Worm (Caenorhabditis elegans) whole organism, L4 larva: ENCODE data around the gene fbxb-31.

ENCODE experiments used
- F44E2.7 ChIP-seq: fragments of 200-800 bp; sonication (Bioruptor generic); IDR thresholded peaks from 2 replicates; pipeline ENCODE4 v2.1.2; 2022; ENCODE audit warnings: missing genetic modification characterization, missing compliant biosample characterization
- R02D3.7 ChIP-seq: fragments of 150-350 bp; sonication (generic microtip); optimal IDR thresholded peaks from 3 replicates; lab custom pipeline; 2014; ENCODE audit warnings: missing biosample characterization, missing genetic modification characterization
- Y105C5A.15 ChIP-seq: fragments of 200-800 bp; sonication (Bioruptor generic); IDR thresholded peaks from 2 replicates; pipeline ENCODE4 v1.3.6; 2022; ENCODE audit warnings: missing genetic modification characterization, missing compliant biosample characterization
- Y48G9A.11 ChIP-seq: fragments of 200-800 bp; sonication (Bioruptor generic); IDR thresholded peaks from 2 replicates; pipeline ENCODE4 v1.3.6; 2022; ENCODE audit warnings: missing genetic modification reagents, missing genetic modification characterization, missing compliant biosample characterization
- aha-1 ChIP-seq: fragments of 150-350 bp; peaks from one replicate; lab custom pipeline; 2014; ENCODE audit warnings: missing biosample characterization, missing genetic modification characterization
- ceh-20 ChIP-seq: fragments of 200-800 bp; sonication (Bioruptor generic); IDR thresholded peaks from 2 replicates; pipeline ENCODE4 v1.3.6; 2022; ENCODE audit warnings: missing genetic modification reagents, missing genetic modification characterization, missing compliant biosample characterization
- ceh-28 ChIP-seq: fragments of 150-350 bp; optimal IDR thresholded peaks from 2 replicates; lab custom pipeline; 2014; ENCODE audit warnings: missing biosample characterization, missing genetic modification reagents, missing genetic modification characterization
- ceh-32 ChIP-seq: sonication (generic microtip); optimal IDR thresholded peaks from 2 replicates; lab custom pipeline; 2016; ENCODE audit warnings: mild to moderate bottlenecking, missing genetic modification characterization, missing compliant biosample characterization; ENCODE audit not compliant: poor library complexity
- ceh-44 ChIP-seq: fragments of 200-800 bp; sonication (Bioruptor generic); IDR thresholded peaks from 2 replicates; pipeline ENCODE4 v1.3.6; 2022; ENCODE audit warnings: missing genetic modification reagents, missing genetic modification characterization, missing compliant biosample characterization
- ceh-82 ChIP-seq: sonication (generic microtip); optimal IDR thresholded peaks from 2 replicates; lab custom pipeline; 2017; ENCODE audit warnings: missing biosample characterization, missing genetic modification characterization
- daf-16 ChIP-seq, 3 experiments: sonication (generic microtip); optimal IDR thresholded peaks; 2 replicates each; lab custom pipeline; 2016 to 2017; ENCODE audit warnings: missing genetic modification characterization in 3 of 3, missing genetic modification reagents in 3 of 3, mild to moderate bottlenecking in 2 of 3, missing compliant biosample characterization in 2 of 3, missing biosample characterization in 1 of 3, moderate library complexity in 1 of 3
- daf-19 ChIP-seq: fragments of 200-800 bp; sonication (Bioruptor generic); conservative IDR thresholded peaks from 2 replicates; pipeline ENCODE4 v1.3.6; 2022; ENCODE audit warnings: missing genetic modification characterization, missing compliant biosample characterization
- daf-8 ChIP-seq: fragments of 200-800 bp; sonication (Bioruptor generic); IDR thresholded peaks from 2 replicates; pipeline ENCODE4 v1.3.6; 2022; ENCODE audit warnings: missing genetic modification characterization, missing compliant biosample characterization
- dmd-9 ChIP-seq: fragments of 200-800 bp; sonication (Bioruptor generic); IDR thresholded peaks from 2 replicates; pipeline ENCODE4 v1.3.6; 2022; ENCODE audit warnings: missing genetic modification reagents, missing genetic modification characterization, missing compliant biosample characterization
- egl-27 ChIP-seq: sonication (generic microtip); optimal IDR thresholded peaks from 3 replicates; lab custom pipeline; 2017; ENCODE audit warnings: missing biosample characterization, missing genetic modification reagents, missing genetic modification characterization
- fkh-10 ChIP-seq: fragments of 150-350 bp; optimal IDR thresholded peaks from 2 replicates; lab custom pipeline; 2014; ENCODE audit warnings: missing biosample characterization, missing genetic modification reagents, missing genetic modification characterization
- gei-8 ChIP-seq: fragments of 200-800 bp; sonication (Bioruptor generic); optimal IDR thresholded peaks from 2 replicates; lab custom pipeline; 2018; ENCODE audit warnings: mild to moderate bottlenecking, missing genetic modification characterization, missing compliant biosample characterization
- hlh-30 ChIP-seq: sonication (generic microtip); optimal IDR thresholded peaks from 2 replicates; lab custom pipeline; 2017; ENCODE audit warnings: antibody characterized with exemption, mild to moderate bottlenecking, missing genetic modification characterization, missing compliant biosample characterization; ENCODE audit not compliant: insufficient read depth
- jun-1 ChIP-seq: fragments of 150-350 bp; optimal IDR thresholded peaks from 2 replicates; lab custom pipeline; 2014; ENCODE audit warnings: missing biosample characterization, missing genetic modification reagents, missing genetic modification characterization
- lin-15B ChIP-seq: fragments of 150-350 bp; sonication (generic microtip); optimal IDR thresholded peaks from 3 replicates; lab custom pipeline; 2014; ENCODE audit warnings: missing biosample characterization, missing genetic modification characterization
- lin-29 ChIP-seq: fragments of 200-800 bp; sonication (Bioruptor generic); IDR thresholded peaks from 2 replicates; pipeline ENCODE4 v1.3.6; 2022; ENCODE audit warnings: missing genetic modification reagents, missing genetic modification characterization, missing compliant biosample characterization
- lin-38 ChIP-seq: fragments of 200-800 bp; sonication (Bioruptor generic); IDR thresholded peaks from 2 replicates; pipeline ENCODE4 v1.3.6; 2022; ENCODE audit warnings: missing genetic modification reagents, missing genetic modification characterization, missing compliant biosample characterization
- lin-39 ChIP-seq: fragments of 150-350 bp; optimal IDR thresholded peaks from 2 replicates; lab custom pipeline; 2014; ENCODE audit warnings: missing biosample characterization, missing genetic modification reagents, missing genetic modification characterization
- lsy-2 ChIP-seq, 2 experiments: fragments of 150-350 bp in 1 of 2; sonication (generic microtip) in 1 of 2; optimal IDR thresholded peaks; 2 replicates each; lab custom pipeline; 2014 to 2017; ENCODE audit warnings: missing biosample characterization in 2 of 2, missing genetic modification characterization in 2 of 2
- madf-5 ChIP-seq, 2 experiments: fragments of 200-800 bp; sonication (Bioruptor generic); IDR thresholded peaks; 2 replicates each; pipeline ENCODE4 v1.3.6; 2022; ENCODE audit warnings: missing compliant biosample characterization in 2 of 2, missing genetic modification characterization in 2 of 2
- mxl-2 ChIP-seq: fragments of 200-800 bp; sonication (Bioruptor generic); conservative IDR thresholded peaks from 2 replicates; pipeline ENCODE4 v1.3.6; 2022; ENCODE audit warnings: missing genetic modification reagents, missing genetic modification characterization, missing compliant biosample characterization
- nhr-111 ChIP-seq: fragments of 200-800 bp; sonication (Bioruptor generic); optimal IDR thresholded peaks from 2 replicates; lab custom pipeline; 2018; ENCODE audit warnings: mild to moderate bottlenecking, missing genetic modification characterization, missing compliant biosample characterization
- nhr-42 ChIP-seq: fragments of 200-800 bp; sonication (Bioruptor generic); IDR thresholded peaks from 2 replicates; pipeline ENCODE4 v1.3.6; 2022; ENCODE audit warnings: missing genetic modification characterization, missing compliant biosample characterization
- nhr-48 ChIP-seq: sonication (generic microtip); optimal IDR thresholded peaks from 2 replicates; lab custom pipeline; 2016; ENCODE audit warnings: mild to moderate bottlenecking, missing genetic modification characterization, missing compliant biosample characterization
- nhr-76 ChIP-seq: fragments of 150-350 bp; optimal IDR thresholded peaks from 2 replicates; lab custom pipeline; 2014; ENCODE audit warnings: missing biosample characterization, missing genetic modification characterization
- pqm-1 ChIP-seq: sonication (generic microtip); optimal IDR thresholded peaks from 2 replicates; lab custom pipeline; 2017; ENCODE audit warnings: missing biosample characterization, missing genetic modification characterization
- snpc-1.2 ChIP-seq: fragments of 200-800 bp; sonication (Bioruptor generic); IDR thresholded peaks from 2 replicates; pipeline ENCODE4 v1.3.6; 2022; ENCODE audit warnings: missing genetic modification reagents, missing genetic modification characterization, missing compliant biosample characterization
- spr-1 ChIP-seq: sonication (generic microtip); optimal IDR thresholded peaks from 2 replicates; lab custom pipeline; 2016; ENCODE audit warnings: mild to moderate bottlenecking, missing genetic modification characterization, missing compliant biosample characterization
- tra-1 ChIP-seq: fragments of 200-800 bp; sonication (Bioruptor generic); IDR thresholded peaks from 2 replicates; pipeline ENCODE4 v1.3.6; 2022; ENCODE audit warnings: missing genetic modification reagents, missing genetic modification characterization, missing compliant biosample characterization
- zip-11 ChIP-seq: fragments of 200-800 bp; sonication (Bioruptor generic); IDR thresholded peaks from 2 replicates; pipeline ENCODE4 v1.3.6; 2022; ENCODE audit warnings: missing genetic modification characterization, missing compliant biosample characterization
- ztf-11 ChIP-seq: fragments of 150-350 bp; optimal IDR thresholded peaks from 2 replicates; lab custom pipeline; 2014; ENCODE audit warnings: missing biosample characterization, missing genetic modification characterization
- ztf-7 ChIP-seq: fragments of 150-350 bp; optimal IDR thresholded peaks from 2 replicates; lab custom pipeline; 2014; ENCODE audit warnings: missing biosample characterization, missing genetic modification characterization

The fbxb-31 gene

ce11 chrII:3670956-3671355 is 31.8 kb upstream of the fbxb-31 start, which contains the start of gene srx-98:
Gene srx-98 (minus strand): TSS chrII:3671056.
- TF ChIP-seq snpc-1.2 (GFP tag; lab: Robert Waterston, UW) (no peak), ztf-7 (no peak), daf-16 (GFP tag; optimal IDR thresholded peaks at IDR 0.05; lab: Kevin White, UChicago) (no peak), daf-16 (tag; optimal IDR thresholded peaks at IDR 0.05; lab: Kevin White, UChicago) (no peak), egl-27 (tag; lab: Kevin White, UChicago) (no peak), zip-11 (GFP tag; lab: Robert Waterston, UW) (no peak), lsy-2 (tag; optimal IDR thresholded peaks at IDR 0.05; lab: Kevin White, UChicago) (no peak), daf-8 (GFP tag; lab: Robert Waterston, UW) (no peak), jun-1 (tag; lab: Kevin White, UChicago) (no peak), lin-15B (tag; lab: Kevin White, UChicago) (no peak), R02D3.7 (no peak), F44E2.7 (GFP tag; lab: Robert Waterston, UW) (no peak), nhr-42 (no peak), nhr-76 (tag; lab: Kevin White, UChicago) (no peak), aha-1 (no peak), gei-8 (GFP tag; lab: Kevin White, UChicago) (no peak), Y105C5A.15 (GFP tag; lab: Robert Waterston, UW) (no peak), ceh-28 (tag; lab: Kevin White, UChicago) (no peak), nhr-111 (GFP tag; lab: Kevin White, UChicago) (no peak)

ce11 chrII:3669315-3669714 is 30.2 kb upstream of the fbxb-31 start, which contains the start of gene srx-97:
Gene srx-97 (minus strand): TSS chrII:3669415.
- no peak for TF ChIP-seq Y48G9A.11 (GFP tag; lab: Robert Waterston, UW)
- TF ChIP-seq madf-5 (GFP tag; IDR thresholded peaks at IDR 0.05; lab: Robert Waterston, UW): 0 out of 4 replicates have a peak, but pooled peaks of 1 of the 2 experiments have one; percentile 7
- no peak for TF ChIP-seq pqm-1 (tag; lab: Kevin White, UChicago)
- TF ChIP-seq ceh-32 (tag; lab: Kevin White, UChicago): no peak
- TF ChIP-seq lin-29 (GFP tag; lab: Robert Waterston, UW): no peak

- TF ChIP-seq Y105C5A.15 (GFP tag; lab: Robert Waterston, UW) (no peak), nhr-48 (no peak), lin-38 (GFP tag; lab: Robert Waterston, UW) (no peak), ceh-44 (no peak), mxl-2 (no peak), dmd-9 (GFP tag; lab: Robert Waterston, UW) (no peak), ztf-11 (tag; lab: Kevin White, UChicago) (no peak), tra-1 (no peak), daf-19 (GFP tag; lab: Robert Waterston, UW) (no peak), spr-1 (tag; lab: Kevin White, UChicago) (no peak), lin-39 (no peak)
Measured at ce11 chrII:3665181-3665580, 26.0 kb upstream of the fbxb-31 start.

ce11 chrII:3664470-3664869 is 25.3 kb upstream of the fbxb-31 start, which contains the start of gene F19B10.3:
Gene F19B10.3 (plus strand): TSS chrII:3664770.
- TF ChIP-seq daf-16 (GFP tag; optimal IDR thresholded peaks at IDR 0.05; lab: Kevin White, UChicago): no peak
- no peak for TF ChIP-seq daf-16 (tag; optimal IDR thresholded peaks at IDR 0.05; lab: Kevin White, UChicago)
- no peak for TF ChIP-seq ceh-20 (GFP tag; lab: Robert Waterston, UW)
- TF ChIP-seq hlh-30 (tag; lab: Kevin White, UChicago): no peak
- TF ChIP-seq ceh-82 (tag; lab: Kevin White, UChicago): no peak
- TF ChIP-seq fkh-10 (GFP tag; lab: Kevin White, UChicago): no peak
- TF ChIP-seq aha-1: no peak
- TF ChIP-seq lin-15B (tag; lab: Kevin White, UChicago): no peak
- TF ChIP-seq, all 104 proteins: peak for 0
